Worm (Caenorhabditis elegans): ENCODE measurements around the gene memo-1.

The memo-1 gene

ce11 chrV:7826362-7826761 lies 20.6 kb downstream of the memo-1 start:
- no peak for TF ChIP-seq lin-15B (tag; optimal IDR thresholded peaks at IDR 0.05)
- TF ChIP-seq R02D3.7 (tag; optimal IDR thresholded peaks at IDR 0.05), result no peak
- TF ChIP-seq aly-2 (tag; optimal IDR thresholded peaks at IDR 0.05), result no peak
- no peak for TF ChIP-seq sea-2 (GFP tag; optimal IDR thresholded peaks at IDR 0.05)
- no peak for TF ChIP-seq fos-1 (tag; optimal IDR thresholded peaks at IDR 0.05)

- TF ChIP-seq ztf-11 (tag; optimal IDR thresholded peaks at IDR 0.05), result no peak
- no peak for TF ChIP-seq R02D3.7 (tag; optimal IDR thresholded peaks at IDR 0.05)
- no peak for TF ChIP-seq aly-2 (tag; optimal IDR thresholded peaks at IDR 0.05)
- no peak for TF ChIP-seq daf-12 (tag; optimal IDR thresholded peaks at IDR 0.05)
- TF ChIP-seq nhr-11 (tag; optimal IDR thresholded peaks at IDR 0.05), result no peak
- no peak for TF ChIP-seq unc-39 (tag; optimal IDR thresholded peaks at IDR 0.05)
- TF ChIP-seq lsy-12 (tag; optimal IDR thresholded peaks at IDR 0.05), result no peak
- TF ChIP-seq ceh-9 (tag; optimal IDR thresholded peaks at IDR 0.05), result no peak
- TF ChIP-seq elt-1 (tag; optimal IDR thresholded peaks at IDR 0.05), result no peak
- TF ChIP-seq fos-1 (tag; optimal IDR thresholded peaks at IDR 0.05), result no peak
- no peak for TF ChIP-seq snpc-4 (tag; optimal IDR thresholded peaks at IDR 0.05)
- no peak for TF ChIP-seq egl-27 (tag; optimal IDR thresholded peaks at IDR 0.05)
- no peak for TF ChIP-seq nhr-237 (tag; optimal IDR thresholded peaks at IDR 0.05)
- no peak for TF ChIP-seq nhr-76 (tag; optimal IDR thresholded peaks at IDR 0.05)
- TF ChIP-seq fkh-10 (GFP tag; optimal IDR thresholded peaks at IDR 0.05), result no peak
- no peak for TF ChIP-seq nhr-77 (tag; optimal IDR thresholded peaks at IDR 0.05)
- no peak for TF ChIP-seq sea-2 (GFP tag; optimal IDR thresholded peaks at IDR 0.05)
- no peak for TF ChIP-seq lin-15B (tag; optimal IDR thresholded peaks at IDR 0.05)
- no peak for TF ChIP-seq mml-1 (tag; optimal IDR thresholded peaks at IDR 0.05)
- TF ChIP-seq tbx-2 (tag; optimal IDR thresholded peaks at IDR 0.05), result no peak
These were observed 21.1 kb downstream of the memo-1 start for ce11 chrV:7825836-7826235.

- TF ChIP-seq sea-2 (GFP tag; optimal IDR thresholded peaks at IDR 0.05) (no peak), skn-1 (tag; optimal IDR thresholded peaks at IDR 0.05) (no peak), pqm-1 (tag; optimal IDR thresholded peaks at IDR 0.05) (no peak), elt-1 (tag; optimal IDR thresholded peaks at IDR 0.05) (no peak), tbx-2 (tag; optimal IDR thresholded peaks at IDR 0.05) (no peak), nhr-12 (tag; optimal IDR thresholded peaks at IDR 0.05) (no peak), lin-15B (tag; optimal IDR thresholded peaks at IDR 0.05) (no peak), daf-12 (tag; optimal IDR thresholded peaks at IDR 0.05) (no peak), nfya-1 (tag; optimal IDR thresholded peaks at IDR 0.05; ENCODE audit: insufficient read depth) (no peak), lsy-12 (tag; optimal IDR thresholded peaks at IDR 0.05) (no peak), pha-4 (tag; optimal IDR thresholded peaks at IDR 0.05) (no peak), zag-1 (tag; optimal IDR thresholded peaks at IDR 0.05) (no peak), nhr-237 (tag; optimal IDR thresholded peaks at IDR 0.05) (no peak)
These were observed 22.8 kb downstream of the memo-1 start for ce11 chrV:7824138-7824537.

ce11 chrV:7822655-7823054 lies 24.3 kb downstream of the memo-1 start:
- TF ChIP-seq nfya-1 (tag; optimal IDR thresholded peaks at IDR 0.05; ENCODE audit: insufficient read depth) (peak; percentile 9), lin-39 (tag; optimal IDR thresholded peaks at IDR 0.05) (peak; percentile 22), unc-62 (GFP tag; optimal IDR thresholded peaks at IDR 0.05) (peak; percentile 71), fkh-10 (GFP tag; optimal IDR thresholded peaks at IDR 0.05) (no peak), elt-1 (tag; optimal IDR thresholded peaks at IDR 0.05) (no peak), nhr-43 (tag; optimal IDR thresholded peaks at IDR 0.05; ENCODE audit: poor library complexity, severe bottlenecking) (no peak)

- TF ChIP-seq ceh-9 (tag; optimal IDR thresholded peaks at IDR 0.05), result no peak
- no peak for TF ChIP-seq skn-1 (tag; optimal IDR thresholded peaks at IDR 0.05)
- peak; percentile 51 for TF ChIP-seq lin-15B (tag; optimal IDR thresholded peaks at IDR 0.05)
- no peak for TF ChIP-seq lin-39 (tag; optimal IDR thresholded peaks at IDR 0.05)
- TF ChIP-seq pqm-1 (tag; optimal IDR thresholded peaks at IDR 0.05), result peak; percentile 37
- peak; percentile 39 for TF ChIP-seq elt-2 (tag; optimal IDR thresholded peaks at IDR 0.05)
- TF ChIP-seq snpc-4 (tag; optimal IDR thresholded peaks at IDR 0.05), result peak; percentile 19
- peak; percentile 73 for TF ChIP-seq pha-4 (tag; optimal IDR thresholded peaks at IDR 0.05)
- peak; percentile 50 for TF ChIP-seq nfya-1 (tag; optimal IDR thresholded peaks at IDR 0.05; ENCODE audit: insufficient read depth)
- TF ChIP-seq nhr-23 (tag; optimal IDR thresholded peaks at IDR 0.05), result peak; percentile 54
These were observed 26.7 kb downstream of the memo-1 start, which contains the start of gene lbp-4 for ce11 chrV:7820270-7820669. Gene lbp-4 (plus strand): TSS chrV:7820578.

- TF ChIP-seq skn-1 (tag; optimal IDR thresholded peaks at IDR 0.05), result no peak
- no peak for TF ChIP-seq pqm-1 (tag; optimal IDR thresholded peaks at IDR 0.05)
- TF ChIP-seq aly-2 (tag; optimal IDR thresholded peaks at IDR 0.05), result no peak
- TF ChIP-seq lsy-12 (tag; optimal IDR thresholded peaks at IDR 0.05), result no peak
- TF ChIP-seq nfya-1 (tag; optimal IDR thresholded peaks at IDR 0.05; ENCODE audit: insufficient read depth), result peak; percentile 21
- peak; percentile 14 for TF ChIP-seq fkh-10 (GFP tag; optimal IDR thresholded peaks at IDR 0.05)
- TF ChIP-seq ama-1 (optimal IDR thresholded peaks at IDR 0.05), result no peak
- TF ChIP-seq nhr-11 (tag; optimal IDR thresholded peaks at IDR 0.05), result no peak
These were observed 27.4 kb downstream of the memo-1 start for ce11 chrV:7819585-7819984.
